Fruit fly (Drosophila melanogaster) whole organism, embryonic: ENCODE data around the gene CG2691.

Experiments
- Adf1 ChIP-seq: fragments of 200-800 bp; sonication (Bioruptor generic); IDR thresholded peaks from 2 replicates; pipeline ENCODE4 v1.3.6; 2022; ENCODE audit warnings: missing biosample characterization, missing genetic modification characterization
- CG10267 ChIP-seq: fragments of 200-800 bp; sonication (Bioruptor generic); optimal IDR thresholded peaks from 2 replicates; lab custom pipeline; 2018; ENCODE audit warnings: missing biosample characterization, mild to moderate bottlenecking, missing genetic modification characterization, moderate library complexity
- CG11504 ChIP-seq: fragments of 200-800 bp; sonication (Bioruptor generic); optimal IDR thresholded peaks from 3 replicates; lab custom pipeline; 2019; ENCODE audit warnings: missing biosample characterization, mild to moderate bottlenecking, missing genetic modification characterization, moderate library complexity
- CG12104 ChIP-seq: fragments of 200-800 bp; sonication (Bioruptor generic); optimal IDR thresholded peaks from 3 replicates; lab custom pipeline; 2016; ENCODE audit warnings: missing biosample characterization, missing genetic modification characterization
- CG13123 ChIP-seq: fragments of 200-800 bp; sonication (Bioruptor generic); optimal IDR thresholded peaks from 2 replicates; lab custom pipeline; 2016; ENCODE audit warnings: missing biosample characterization, missing genetic modification characterization
- CG14441 ChIP-seq: fragments of 200-800 bp; sonication (Bioruptor generic); IDR thresholded peaks from 2 replicates; pipeline ENCODE4 v1.3.6; 2022; ENCODE audit warnings: missing biosample characterization, missing genetic modification characterization
- CG14710 ChIP-seq: fragments of 200-800 bp; sonication (Bioruptor generic); optimal IDR thresholded peaks from 3 replicates; lab custom pipeline; 2019; ENCODE audit warnings: missing biosample characterization, mild to moderate bottlenecking, missing genetic modification characterization, moderate library complexity
- CG15269 ChIP-seq: fragments of 200-800 bp; sonication (Bioruptor generic); optimal IDR thresholded peaks from 2 replicates; lab custom pipeline; 2018; ENCODE audit warnings: missing biosample characterization, mild to moderate bottlenecking, missing genetic modification characterization, moderate library complexity
- CG18764 ChIP-seq: fragments of 200-800 bp; sonication (Bioruptor generic); optimal IDR thresholded peaks from 3 replicates; lab custom pipeline; 2016; ENCODE audit warnings: missing biosample characterization, missing genetic modification characterization
- CG2116 ChIP-seq: fragments of 200-800 bp; sonication (Bioruptor generic); optimal IDR thresholded peaks from 3 replicates; lab custom pipeline; 2018; ENCODE audit warnings: missing biosample characterization, mild to moderate bottlenecking, missing genetic modification characterization
- CG30403 ChIP-seq: fragments of 200-800 bp; sonication (Bioruptor generic); optimal IDR thresholded peaks from 3 replicates; lab custom pipeline; 2016; ENCODE audit warnings: missing biosample characterization, missing genetic modification characterization
- CG3163 ChIP-seq: fragments of 200-800 bp; sonication (Bioruptor generic); optimal IDR thresholded peaks from 3 replicates; lab custom pipeline; 2016; ENCODE audit warnings: missing biosample characterization, missing genetic modification characterization
- CG32772 ChIP-seq: fragments of 200-800 bp; sonication (Bioruptor generic); IDR thresholded peaks from 2 replicates; pipeline ENCODE4 v1.3.6; 2022; ENCODE audit warnings: missing biosample characterization, missing genetic modification characterization
- CG4424 ChIP-seq: fragments of 200-800 bp; sonication (Bioruptor generic); optimal IDR thresholded peaks from 3 replicates; lab custom pipeline; 2016; ENCODE audit warnings: missing biosample characterization, missing genetic modification characterization
- CG4617 ChIP-seq: fragments of 200-800 bp; sonication (Bioruptor generic); optimal IDR thresholded peaks from 3 replicates; lab custom pipeline; 2016; ENCODE audit warnings: missing biosample characterization, missing genetic modification characterization, borderline replicate concordance
- CG4730 ChIP-seq: fragments of 200-800 bp; sonication (Bioruptor generic); IDR thresholded peaks from 2 replicates; pipeline ENCODE4 v1.3.6; 2022; ENCODE audit warnings: missing biosample characterization, missing genetic modification characterization
- CG6689 ChIP-seq: fragments of 200-800 bp; sonication (Bioruptor generic); IDR thresholded peaks from 2 replicates; pipeline ENCODE4 v1.3.6; 2022; ENCODE audit warnings: missing biosample characterization, missing genetic modification characterization
- CG6791 ChIP-seq: fragments of 200-800 bp; sonication (Bioruptor generic); IDR thresholded peaks from 3 replicates; pipeline ENCODE4 v1.3.6; 2022; ENCODE audit warnings: missing biosample characterization, missing genetic modification characterization; ENCODE audit not compliant: partially characterized antibody
- CG9876 ChIP-seq: fragments of 200-800 bp; sonication (Bioruptor generic); optimal IDR thresholded peaks from 2 replicates; lab custom pipeline; 2016; ENCODE audit warnings: missing biosample characterization, missing genetic modification characterization
- Camta ChIP-seq: fragments of 200-800 bp; sonication (Bioruptor generic); optimal IDR thresholded peaks from 2 replicates; lab custom pipeline; 2016; ENCODE audit warnings: missing biosample characterization, missing genetic modification characterization
- Dek ChIP-seq: fragments of 200-800 bp; sonication (Bioruptor generic); optimal IDR thresholded peaks from 3 replicates; lab custom pipeline; 2019; ENCODE audit warnings: missing biosample characterization, mild to moderate bottlenecking, missing genetic modification characterization, moderate library complexity
- Dip3 ChIP-seq: fragments of 200-800 bp; sonication (Bioruptor generic); optimal IDR thresholded peaks from 3 replicates; lab custom pipeline; 2016; ENCODE audit warnings: missing biosample characterization, missing genetic modification characterization
- Doc3 ChIP-seq: fragments of 200-800 bp; sonication (Bioruptor generic); IDR thresholded peaks from 3 replicates; pipeline ENCODE4 v1.3.6; 2022; ENCODE audit warnings: missing biosample characterization, missing genetic modification characterization; ENCODE audit not compliant: partially characterized antibody
- Dp ChIP-seq: fragments of 200-800 bp; sonication (Bioruptor generic); optimal IDR thresholded peaks from 2 replicates; lab custom pipeline; 2018; ENCODE audit warnings: missing biosample characterization, mild to moderate bottlenecking, missing genetic modification characterization, moderate library complexity
- NFAT ChIP-seq: fragments of 200-800 bp; sonication (Bioruptor generic); IDR thresholded peaks from 2 replicates; pipeline ENCODE4 v1.3.6; 2022; ENCODE audit warnings: missing biosample characterization, missing genetic modification characterization
- Nf-YA ChIP-seq: fragments of 200-800 bp; sonication (Bioruptor generic); IDR thresholded peaks from 2 replicates; pipeline ENCODE4 v1.3.6; 2022; ENCODE audit warnings: missing biosample characterization, missing genetic modification characterization
- Nf-YC ChIP-seq: fragments of 200-800 bp; optimal IDR thresholded peaks from 3 replicates; lab custom pipeline; 2019; ENCODE audit warnings: missing biosample characterization, mild to moderate bottlenecking, missing genetic modification characterization, moderate library complexity
- Scr ChIP-seq: fragments of 200-800 bp; sonication (Bioruptor generic); IDR thresholded peaks from 2 replicates; pipeline ENCODE4 v1.3.6; 2022; ENCODE audit warnings: missing biosample characterization, missing genetic modification characterization; ENCODE audit not compliant: partially characterized antibody
- Xbp1 ChIP-seq: fragments of 200-800 bp; sonication (Bioruptor generic); optimal IDR thresholded peaks from 3 replicates; lab custom pipeline; 2016; ENCODE audit warnings: missing biosample characterization, mild to moderate bottlenecking, missing genetic modification characterization
- ato ChIP-seq: fragments of 200-800 bp; sonication (Bioruptor generic); IDR thresholded peaks from 2 replicates; pipeline ENCODE4 v1.3.6; 2022; ENCODE audit warnings: missing biosample characterization, missing genetic modification characterization; ENCODE audit not compliant: partially characterized antibody
- az2 ChIP-seq: fragments of 200-800 bp; sonication (Bioruptor generic); optimal IDR thresholded peaks from 3 replicates; lab custom pipeline; 2016; ENCODE audit warnings: missing biosample characterization, missing genetic modification characterization
- cato ChIP-seq: fragments of 200-800 bp; sonication (Bioruptor generic); optimal IDR thresholded peaks from 2 replicates; lab custom pipeline; 2016; ENCODE audit warnings: missing biosample characterization, missing genetic modification characterization, borderline replicate concordance
- cg ChIP-seq: fragments of 200-800 bp; sonication (Bioruptor generic); optimal IDR thresholded peaks from 3 replicates; lab custom pipeline; 2019; ENCODE audit warnings: missing biosample characterization, mild to moderate bottlenecking, missing genetic modification characterization, moderate library complexity
- ewg ChIP-seq: fragments of 200-800 bp; sonication (Bioruptor generic); optimal IDR thresholded peaks from 3 replicates; lab custom pipeline; 2017; ENCODE audit warnings: mild to moderate bottlenecking, missing biosample characterization, missing genetic modification reagents, missing genetic modification characterization
- fd64A ChIP-seq: fragments of 200-800 bp; sonication (Bioruptor generic); optimal IDR thresholded peaks from 3 replicates; lab custom pipeline; 2018; ENCODE audit warnings: missing biosample characterization, mild to moderate bottlenecking, missing genetic modification characterization
- gsb ChIP-seq: fragments of 200-800 bp; sonication (Bioruptor generic); IDR thresholded peaks from 2 replicates; pipeline ENCODE4 v1.3.6; 2022; ENCODE audit warnings: missing biosample characterization, missing genetic modification characterization
- ham ChIP-seq: fragments of 200-800 bp; sonication (Bioruptor generic); IDR thresholded peaks from 2 replicates; pipeline ENCODE4 v1.3.6; 2022; ENCODE audit warnings: missing biosample characterization, missing genetic modification characterization
- jing ChIP-seq: fragments of 200-800 bp; sonication (Bioruptor generic); optimal IDR thresholded peaks from 2 replicates; lab custom pipeline; 2018; ENCODE audit warnings: missing biosample characterization, mild to moderate bottlenecking, missing genetic modification characterization
- kay ChIP-seq: fragments of 200-800 bp; sonication (Bioruptor generic); optimal IDR thresholded peaks from 2 replicates; lab custom pipeline; 2016; ENCODE audit warnings: missing biosample characterization, missing genetic modification characterization
- ken ChIP-seq: fragments of 200-800 bp; sonication (Bioruptor generic); IDR thresholded peaks from 3 replicates; pipeline ENCODE4 v1.3.6; 2022; ENCODE audit warnings: missing biosample characterization, missing genetic modification characterization
- nmo ChIP-seq: fragments of 200-800 bp; sonication (Bioruptor generic); optimal IDR thresholded peaks from 2 replicates; lab custom pipeline; 2018; ENCODE audit warnings: missing biosample characterization, mild to moderate bottlenecking, missing genetic modification characterization, moderate library complexity
- pita ChIP-seq: fragments of 200-800 bp; sonication (Bioruptor generic); optimal IDR thresholded peaks from 2 replicates; lab custom pipeline; 2017; ENCODE audit warnings: missing biosample characterization, mild to moderate bottlenecking, missing genetic modification characterization
- psq ChIP-seq: fragments of 200-800 bp; sonication (Bioruptor generic); optimal IDR thresholded peaks from 2 replicates; lab custom pipeline; 2017; ENCODE audit warnings: missing biosample characterization, missing genetic modification characterization
- sc ChIP-seq, 3 experiments: fragments of >200 bp in 2 of 3; fragments of 200-800 bp in 1 of 3; sonication (Bioruptor generic) in 1 of 3; optimal IDR thresholded peaks; 2 replicates in 2 of 3; 3 replicates in 1 of 3; lab custom pipeline; 2017; ENCODE audit warnings: mild to moderate bottlenecking in 1 of 3, missing biosample characterization in 1 of 3, missing genetic modification characterization in 1 of 3, missing genetic modification reagents in 1 of 3
- schlank ChIP-seq: fragments of 200-800 bp; sonication (Bioruptor generic); optimal IDR thresholded peaks from 2 replicates; lab custom pipeline; 2018; ENCODE audit warnings: missing biosample characterization, mild to moderate bottlenecking, missing genetic modification characterization
- slp2 ChIP-seq: fragments of 200-800 bp; sonication (Bioruptor generic); optimal IDR thresholded peaks from 2 replicates; lab custom pipeline; 2016; ENCODE audit warnings: missing biosample characterization, missing genetic modification characterization
- sna ChIP-seq: fragments of 200-800 bp; sonication (Bioruptor generic); IDR thresholded peaks from 2 replicates; pipeline ENCODE4 v1.3.6; 2022; ENCODE audit warnings: missing biosample characterization, missing genetic modification characterization; ENCODE audit not compliant: partially characterized antibody
- vnd ChIP-seq: fragments of 200-800 bp; sonication (Bioruptor generic); IDR thresholded peaks from 3 replicates; pipeline ENCODE4 v1.3.6; 2022; ENCODE audit warnings: missing biosample characterization, missing genetic modification characterization; ENCODE audit not compliant: partially characterized antibody

Gene CG2691

DNA sequence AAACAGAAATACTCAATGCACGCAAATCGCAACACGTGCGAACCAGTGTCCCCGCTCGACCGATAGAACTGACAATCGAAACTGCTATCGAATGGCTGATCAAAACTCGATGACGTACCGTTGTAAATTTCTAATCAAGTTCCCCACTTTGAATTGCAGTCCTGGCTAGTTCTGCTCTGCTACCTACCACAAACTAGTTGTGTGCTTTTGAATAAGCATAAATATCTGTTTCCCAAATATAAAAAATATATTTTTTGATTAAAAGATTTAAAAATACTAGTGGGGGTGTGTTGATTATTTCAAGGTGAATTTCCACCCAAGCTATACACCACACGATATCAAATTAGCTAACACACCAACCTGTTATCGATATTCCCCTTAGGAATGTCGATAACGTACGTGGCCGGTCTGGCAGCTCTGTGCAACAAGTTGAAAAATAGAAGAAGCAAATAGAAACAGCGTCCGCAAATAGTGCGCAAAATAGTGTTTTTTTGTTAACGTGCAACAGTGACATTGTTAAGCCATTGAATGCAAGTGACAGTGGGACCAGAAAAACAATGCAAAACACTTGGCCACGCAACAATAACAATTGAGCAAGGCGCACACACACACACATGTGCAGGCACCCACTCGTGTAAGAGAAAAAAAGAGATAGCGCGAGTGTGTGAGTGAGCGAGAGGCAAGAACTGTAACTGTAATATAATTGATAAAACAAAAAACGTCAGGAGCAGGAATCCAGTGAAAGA is at the start of gene CG2691, which contains the start of gene NFAT (continued):
- TF ChIP-seq cato (no peak), CG18764 (GFP tag; lab: Kevin White, UChicago) (no peak), CG11504 (peak; percentile 28), pita (GFP tag; lab: Kevin White, UChicago) (peak; percentile 78), psq (GFP tag; lab: Kevin White, UChicago) (no peak), CG6689 (GFP tag; lab: Robert Waterston, UW) (no peak), CG6791 (peak; percentile 81), CG32772 (GFP tag; lab: Robert Waterston, UW) (no peak), CG4424 (GFP tag; lab: Kevin White, UChicago) (peak; percentile 7), Nf-YC (tag; lab: Kevin White, UChicago) (peak; percentile 33), CG2116 (GFP tag; lab: Kevin White, UChicago) (peak; percentile 82), sc (optimal IDR thresholded peaks at IDR 0.05; lab: Kevin White, UChicago) (no peak), sc (GFP tag; optimal IDR thresholded peaks at IDR 0.05; lab: Kevin White, UChicago) (no peak), Adf1 (no peak), fd64A (GFP tag; lab: Kevin White, UChicago) (no peak), Dip3 (GFP tag; lab: Kevin White, UChicago) (no peak), CG13123 (no peak), Nf-YA (GFP tag; lab: Robert Waterston, UW) (no peak), Scr (GFP tag; lab: Robert Waterston, UW) (peak; percentile 65), schlank (no peak), jing (no peak), nmo (GFP tag; lab: Kevin White, UChicago) (peak; percentile 19), CG12104 (no peak), slp2 (GFP tag; lab: Kevin White, UChicago) (no peak), CG30403 (GFP tag; lab: Kevin White, UChicago) (peak; percentile 6), CG9876 (no peak), CG14710 (tag; lab: Kevin White, UChicago) (peak; percentile 62), kay (no peak), ham (GFP tag; lab: Robert Waterston, UW) (no peak), Dek (no peak), Camta (GFP tag; lab: Kevin White, UChicago) (no peak), CG15269 (tag; lab: Kevin White, UChicago) (no peak), vnd (GFP tag; lab: Robert Waterston, UW) (peak; percentile 54; the same call in 1 of the 3 replicates), Doc3 (GFP tag; lab: Robert Waterston, UW) (peak; percentile 56; the same call in 1 of the 3 replicates), Dp (GFP tag; lab: Kevin White, UChicago) (peak; percentile 61), CG14441 (no peak), cg (peak; percentile 87), CG3163 (GFP tag; lab: Kevin White, UChicago) (peak; percentile 40), sna (0 out of 2 replicates have a peak, but pooled peaks have one; percentile 49), CG4730 (GFP tag; lab: Robert Waterston, UW) (no peak), az2 (GFP tag; lab: Kevin White, UChicago) (no peak), CG10267 (tag; lab: Kevin White, UChicago) (peak; percentile 47), gsb (no peak), ken (GFP tag; lab: Robert Waterston, UW) (no peak), Xbp1 (GFP tag; lab: Kevin White, UChicago) (no peak), NFAT (GFP tag; lab: Robert Waterston, UW) (no peak), CG4617 (peak; percentile 94), ato (GFP tag; lab: Robert Waterston, UW) (peak; percentile 23; the same call in 1 of the 2 replicates), ewg (no peak)
